Fruit fly (Drosophila melanogaster): ENCODE data around the gene Grip163.

The Grip163 gene

DNA sequence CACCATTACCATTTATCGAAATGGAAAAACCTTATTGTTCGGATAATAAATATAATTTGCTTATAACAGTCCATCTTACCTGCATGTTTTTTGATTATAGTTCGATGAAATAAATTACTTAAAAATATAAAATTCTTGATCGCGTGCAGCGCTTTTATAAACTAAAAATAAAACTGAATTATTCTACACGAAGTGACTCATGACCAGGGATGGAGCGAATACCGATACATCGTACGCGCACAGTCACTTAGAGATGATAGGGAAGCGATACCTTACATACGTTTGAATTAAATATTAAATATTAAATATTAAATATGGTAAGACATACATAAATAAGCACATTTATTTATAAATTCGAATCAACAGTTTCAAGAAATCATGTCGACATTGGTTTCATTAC, 5.0 kb downstream of the Grip163 start, which contains the start of gene viaf (continued):
- TF ChIP-seq grn (GFP tag; optimal IDR thresholded peaks at IDR 0.05): no peak
- no peak for TF ChIP-seq B-H2 (GFP tag; optimal IDR thresholded peaks at IDR 0.05)
- no peak for TF ChIP-seq Abd-B (GFP tag; optimal IDR thresholded peaks at IDR 0.05)
- peak; percentile 45; the same call in 1 of the 2 replicates for TF ChIP-seq lmd (GFP tag; IDR thresholded peaks at IDR 0.05)
- no peak for TF ChIP-seq C15 (GFP tag; IDR thresholded peaks at IDR 0.05)
- TF ChIP-seq kni (GFP tag; optimal IDR thresholded peaks at IDR 0.05): no peak
- TF ChIP-seq CG16815 (GFP tag; optimal IDR thresholded peaks at IDR 0.05): no peak
- no peak for TF ChIP-seq Antp (GFP tag; optimal IDR thresholded peaks at IDR 0.05)
- TF ChIP-seq CG43689 (GFP tag; IDR thresholded peaks at IDR 0.05): no peak
- TF ChIP-seq Nf-YA (GFP tag; IDR thresholded peaks at IDR 0.05): no peak
- no peak for TF ChIP-seq Poxn (GFP tag; IDR thresholded peaks at IDR 0.05)
- TF ChIP-seq CG3838 (GFP tag; optimal IDR thresholded peaks at IDR 0.05): no peak
- TF ChIP-seq Dp (GFP tag; optimal IDR thresholded peaks at IDR 0.05): peak; percentile 43
- TF ChIP-seq mam (GFP tag; optimal IDR thresholded peaks at IDR 0.05): peak; percentile 31
- TF ChIP-seq CG9797 (GFP tag; optimal IDR thresholded peaks at IDR 0.05): no peak
- TF ChIP-seq mirr (GFP tag; optimal IDR thresholded peaks at IDR 0.05): no peak
- TF ChIP-seq Dip2 (GFP tag; IDR thresholded peaks at IDR 0.05): no peak
- no peak for TF ChIP-seq crc (GFP tag; optimal IDR thresholded peaks at IDR 0.05)
- no peak for TF ChIP-seq CG31365 (tag; optimal IDR thresholded peaks at IDR 0.05)
- TF ChIP-seq chn (GFP tag; optimal IDR thresholded peaks at IDR 0.05): peak; percentile 1
- TF ChIP-seq hbn (GFP tag; IDR thresholded peaks at IDR 0.05; ENCODE audit: partially characterized antibody): peak; percentile 85
- no peak for TF ChIP-seq MTF-1 (GFP tag; optimal IDR thresholded peaks at IDR 0.05; ENCODE audit: borderline replicate concordance)
- TF ChIP-seq CG10959 (GFP tag; IDR thresholded peaks at IDR 0.05): no peak
- TF ChIP-seq ewg (GFP tag; optimal IDR thresholded peaks at IDR 0.05): no peak
- TF ChIP-seq chm (GFP tag; IDR thresholded peaks at IDR 0.05): no peak
- peak; percentile 17 for TF ChIP-seq Myb (GFP tag; optimal IDR thresholded peaks at IDR 0.05)
- TF ChIP-seq gcm (GFP tag; optimal IDR thresholded peaks at IDR 0.05): no peak
- no peak; the same call in 1 of the 2 replicates for TF ChIP-seq ara (GFP tag; IDR thresholded peaks at IDR 0.05)
- peak; percentile 57 for TF ChIP-seq ind (GFP tag; optimal IDR thresholded peaks at IDR 0.05)
- no peak for TF ChIP-seq disco-r (GFP tag; optimal IDR thresholded peaks at IDR 0.05)
- no peak for TF ChIP-seq caup (GFP tag; optimal IDR thresholded peaks at IDR 0.05; ENCODE audit: severe bottlenecking)
- no peak for TF ChIP-seq klu (GFP tag; IDR thresholded peaks at IDR 0.05)
- no peak for TF ChIP-seq oc (tag; optimal IDR thresholded peaks at IDR 0.05)
- peak; percentile 39; the same call in 1 of the 3 replicates for TF ChIP-seq H15 (GFP tag; IDR thresholded peaks at IDR 0.05)
- TF ChIP-seq CG12155 (GFP tag; optimal IDR thresholded peaks at IDR 0.05): peak; percentile 37
- peak; percentile 64 for TF ChIP-seq NFAT (GFP tag; IDR thresholded peaks at IDR 0.05)
- TF ChIP-seq ttk (GFP tag; IDR thresholded peaks at IDR 0.05): no peak
- TF ChIP-seq CG15073 (GFP tag; optimal IDR thresholded peaks at IDR 0.05): no peak
- TF ChIP-seq twi (tag; optimal IDR thresholded peaks at IDR 0.05): no peak
- peak; percentile 74 for TF ChIP-seq CG32532 (GFP tag; IDR thresholded peaks at IDR 0.05)
- TF ChIP-seq jing (GFP tag; optimal IDR thresholded peaks at IDR 0.05): no peak
- TF ChIP-seq CG1603 (tag; optimal IDR thresholded peaks at IDR 0.05): no peak
- peak; percentile 63 for TF ChIP-seq nerfin-2 (GFP tag; IDR thresholded peaks at IDR 0.05; ENCODE audit: partially characterized antibody)
- TF ChIP-seq sd (tag; optimal IDR thresholded peaks at IDR 0.05): no peak
- no peak for TF ChIP-seq rib (GFP tag; IDR thresholded peaks at IDR 0.05)
- peak; percentile 27 for TF ChIP-seq slou (GFP tag; optimal IDR thresholded peaks at IDR 0.05)
- no peak for TF ChIP-seq CG1233 (GFP tag; optimal IDR thresholded peaks at IDR 0.05)
- TF ChIP-seq CG30020 (tag; optimal IDR thresholded peaks at IDR 0.05): peak; percentile 65
- no peak for TF ChIP-seq ATbp (GFP tag; optimal IDR thresholded peaks at IDR 0.05)
- TF ChIP-seq unpg (GFP tag; optimal IDR thresholded peaks at IDR 0.05): no peak
- no peak for TF ChIP-seq sens-2 (GFP tag; IDR thresholded peaks at IDR 0.05)
- no peak for TF ChIP-seq ab (GFP tag; optimal IDR thresholded peaks at IDR 0.05)
